Worm (Caenorhabditis elegans) whole organism, midembryonic: ENCODE results near the gene cest-28.

Source experiments
- T22C8.4 ChIP-seq: fragments of 200-800 bp; sonication (Bioruptor generic); IDR thresholded peaks from 2 replicates; pipeline ENCODE4 v1.3.6; 2022; ENCODE audit warnings: missing genetic modification characterization, missing compliant biosample characterization
- cog-1 ChIP-seq: sonication (generic microtip); optimal IDR thresholded peaks from 2 replicates; lab custom pipeline; 2016; ENCODE audit warnings: missing genetic modification characterization, missing compliant biosample characterization
- flt-1 ChIP-seq: fragments of 200-800 bp; sonication (Bioruptor generic); IDR thresholded peaks from 2 replicates; pipeline ENCODE4 v1.3.6; 2022; ENCODE audit warnings: missing genetic modification characterization, missing compliant biosample characterization
- klf-2 ChIP-seq: fragments of 200-800 bp; sonication (Bioruptor generic); conservative IDR thresholded peaks from 2 replicates; pipeline ENCODE4 v1.3.6; 2022; ENCODE audit warnings: missing genetic modification reagents, missing genetic modification characterization, missing compliant biosample characterization
- med-1 ChIP-seq: sonication (generic microtip); optimal IDR thresholded peaks from 2 replicates; lab custom pipeline; 2017; ENCODE audit warnings: missing genetic modification characterization, mild to moderate bottlenecking, missing compliant biosample characterization, antibody characterized with exemption, missing genetic modification reagents; ENCODE audit not compliant: insufficient read depth
- ref-1 ChIP-seq: fragments of 200-800 bp; sonication (Bioruptor generic); conservative IDR thresholded peaks from 2 replicates; pipeline ENCODE4 v1.3.6; 2022; ENCODE audit warnings: missing genetic modification reagents, missing genetic modification characterization, missing compliant biosample characterization
- tab-1 ChIP-seq: fragments of 200-800 bp; sonication (Bioruptor generic); IDR thresholded peaks from 2 replicates; pipeline ENCODE4 v1.3.6; 2022; ENCODE audit warnings: missing genetic modification characterization, missing compliant biosample characterization
- ztf-23 ChIP-seq: fragments of 200-800 bp; sonication (Bioruptor generic); IDR thresholded peaks from 2 replicates; pipeline ENCODE4 v1.3.6; 2022; ENCODE audit warnings: missing genetic modification reagents, missing genetic modification characterization, missing compliant biosample characterization
- ztf-29 ChIP-seq: fragments of 200-800 bp; sonication (Bioruptor generic); IDR thresholded peaks from 2 replicates; pipeline ENCODE4 v1.3.6; 2022; ENCODE audit warnings: missing genetic modification reagents, missing genetic modification characterization, missing compliant biosample characterization

Gene cest-28

DNA sequence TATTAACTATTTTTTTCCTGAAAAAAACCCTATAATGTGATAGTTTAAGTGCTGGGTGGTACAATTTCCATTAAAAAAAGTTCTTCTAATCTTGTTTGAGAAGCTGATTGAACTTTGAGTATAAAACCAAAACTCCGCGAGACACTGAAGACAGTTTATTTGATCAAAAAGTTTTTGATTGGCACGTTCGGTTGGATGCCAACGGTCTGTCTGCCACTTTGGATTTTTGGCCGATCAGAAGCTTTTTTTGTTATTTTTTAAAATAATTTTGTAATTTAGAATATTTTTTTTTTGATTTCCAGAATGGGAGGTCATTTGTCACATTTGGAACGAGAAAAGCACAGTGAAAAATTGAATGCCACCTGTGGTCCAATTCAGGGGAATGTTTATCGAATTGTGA lies at the start of gene cest-28:
Gene cest-28, plus strand, starts transcription at position 301 of the 400 bp plus-strand sequence.
- TF ChIP-seq ztf-29 (GFP tag; lab: Robert Waterston, UW) = no peak
- no peak for TF ChIP-seq klf-2 (GFP tag; lab: Robert Waterston, UW)
- TF ChIP-seq flt-1 (GFP tag; lab: Robert Waterston, UW) = no peak
- TF ChIP-seq ref-1 (GFP tag; lab: Robert Waterston, UW) = no peak
- no peak for TF ChIP-seq cog-1 (tag; lab: Kevin White, UChicago)
- no peak for TF ChIP-seq ztf-23 (GFP tag; lab: Robert Waterston, UW)
- TF ChIP-seq tab-1 (GFP tag; lab: Robert Waterston, UW) = no peak
- TF ChIP-seq med-1 = no peak
- no peak for TF ChIP-seq T22C8.4 (GFP tag; lab: Robert Waterston, UW)

DNA sequence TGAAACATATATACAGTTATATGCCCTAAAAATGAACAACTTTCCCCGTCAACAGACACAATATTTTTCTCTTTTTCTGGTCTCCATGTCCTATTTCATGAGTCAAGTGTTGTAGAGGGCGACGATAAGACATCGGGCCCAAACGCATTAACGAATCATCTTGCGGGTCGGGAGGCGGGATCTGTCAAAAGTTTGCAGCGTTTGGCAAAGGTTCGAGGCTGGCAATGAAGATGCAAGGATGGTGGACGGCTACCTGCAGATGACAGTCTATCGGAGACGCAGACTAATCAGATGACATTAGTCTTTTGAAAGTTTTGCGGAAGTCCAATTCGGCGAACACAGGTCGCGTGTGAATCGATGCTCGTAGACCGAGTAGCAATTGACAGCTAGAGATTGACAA lies 48.8 kb upstream of the cest-28 start:
- TF ChIP-seq flt-1 (GFP tag; lab: Robert Waterston, UW) (no peak), T22C8.4 (GFP tag; lab: Robert Waterston, UW) (no peak), ztf-29 (GFP tag; lab: Robert Waterston, UW) (no peak), tab-1 (GFP tag; lab: Robert Waterston, UW) (no peak), klf-2 (GFP tag; lab: Robert Waterston, UW) (no peak), ref-1 (GFP tag; lab: Robert Waterston, UW) (no peak), ztf-23 (GFP tag; lab: Robert Waterston, UW) (no peak), med-1 (no peak), cog-1 (tag; lab: Kevin White, UChicago) (no peak)

DNA sequence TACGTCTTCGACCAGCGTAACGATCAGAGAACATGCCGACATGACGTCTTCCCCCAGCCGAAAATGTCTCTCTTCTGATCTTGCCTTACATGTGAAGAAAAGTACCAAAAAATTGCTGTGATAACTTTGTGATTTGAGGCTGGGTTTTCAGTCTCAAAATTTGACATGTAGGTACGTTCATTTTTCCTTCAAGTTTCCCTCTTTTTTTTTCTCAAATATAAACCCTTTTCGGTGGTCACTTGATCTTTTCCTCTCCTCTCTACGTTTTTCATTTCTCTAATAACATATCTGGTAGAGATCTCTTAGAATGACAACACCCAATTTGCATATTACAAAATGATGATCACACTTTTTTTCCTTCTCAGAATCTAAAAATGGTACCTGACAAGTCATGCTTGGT lies 47.7 kb upstream of the cest-28 start, which contains the start of gene nhr-37:
Gene nhr-37, plus strand, starts transcription at position 301 of the 400 bp plus-strand sequence.
- TF ChIP-seq flt-1 (GFP tag; lab: Robert Waterston, UW) (no peak), tab-1 (GFP tag; lab: Robert Waterston, UW) (no peak), T22C8.4 (GFP tag; lab: Robert Waterston, UW) (no peak), cog-1 (tag; lab: Kevin White, UChicago) (no peak), klf-2 (GFP tag; lab: Robert Waterston, UW) (no peak), med-1 (no peak), ztf-29 (GFP tag; lab: Robert Waterston, UW) (no peak), ref-1 (GFP tag; lab: Robert Waterston, UW) (no peak), ztf-23 (GFP tag; lab: Robert Waterston, UW) (no peak)

DNA sequence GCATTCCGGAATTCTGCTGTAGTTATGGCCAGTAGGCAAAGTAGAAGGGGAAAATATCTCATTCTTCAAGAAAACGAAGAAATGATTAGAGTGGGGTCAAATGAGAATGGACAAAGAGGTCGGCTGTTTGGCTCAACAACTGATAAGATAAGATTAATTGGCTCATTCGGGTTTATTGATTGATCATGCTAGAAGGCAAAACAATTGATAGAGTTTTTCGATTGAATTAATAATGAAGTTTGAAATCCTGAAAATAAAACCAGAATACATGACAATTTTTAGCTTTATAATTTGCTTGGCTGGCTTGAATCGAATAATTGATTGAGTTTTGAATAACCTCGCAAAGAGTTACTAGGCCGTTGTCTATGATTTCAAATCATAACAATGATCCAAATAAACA lies 43.4 kb upstream of the cest-28 start, which contains the start of gene ppt-1:
Gene ppt-1, minus strand, starts transcription at position 101 of the 400 bp plus-strand sequence.
- no peak for TF ChIP-seq ztf-23 (GFP tag; lab: Robert Waterston, UW)
- TF ChIP-seq klf-2 (GFP tag; lab: Robert Waterston, UW) = no peak
- no peak for TF ChIP-seq flt-1 (GFP tag; lab: Robert Waterston, UW)

DNA sequence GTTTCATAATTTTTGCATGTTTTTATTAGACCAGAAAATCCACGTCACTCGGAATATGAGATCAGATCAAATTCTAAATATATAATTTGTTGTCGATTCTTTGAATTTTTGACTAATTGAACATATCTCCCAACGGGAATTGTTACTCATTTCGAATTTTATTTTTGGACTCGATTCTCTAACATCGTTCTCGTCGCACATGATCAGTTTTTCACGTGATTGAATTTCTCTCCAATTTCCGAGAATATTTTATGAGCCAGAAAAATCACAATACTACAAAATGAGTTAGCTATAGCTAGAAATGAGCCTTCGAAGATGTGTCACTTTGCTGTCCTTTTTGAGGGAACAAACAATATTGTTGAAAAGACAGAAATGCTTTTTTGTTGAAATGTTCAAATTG lies 38.9 kb upstream of the cest-28 start:
- TF ChIP-seq T22C8.4 (GFP tag; lab: Robert Waterston, UW) (no peak), med-1 (no peak), ztf-29 (GFP tag; lab: Robert Waterston, UW) (no peak), cog-1 (tag; lab: Kevin White, UChicago) (no peak), tab-1 (GFP tag; lab: Robert Waterston, UW) (no peak), flt-1 (GFP tag; lab: Robert Waterston, UW) (no peak), ref-1 (GFP tag; lab: Robert Waterston, UW) (no peak), klf-2 (GFP tag; lab: Robert Waterston, UW) (no peak), ztf-23 (GFP tag; lab: Robert Waterston, UW) (no peak)

DNA sequence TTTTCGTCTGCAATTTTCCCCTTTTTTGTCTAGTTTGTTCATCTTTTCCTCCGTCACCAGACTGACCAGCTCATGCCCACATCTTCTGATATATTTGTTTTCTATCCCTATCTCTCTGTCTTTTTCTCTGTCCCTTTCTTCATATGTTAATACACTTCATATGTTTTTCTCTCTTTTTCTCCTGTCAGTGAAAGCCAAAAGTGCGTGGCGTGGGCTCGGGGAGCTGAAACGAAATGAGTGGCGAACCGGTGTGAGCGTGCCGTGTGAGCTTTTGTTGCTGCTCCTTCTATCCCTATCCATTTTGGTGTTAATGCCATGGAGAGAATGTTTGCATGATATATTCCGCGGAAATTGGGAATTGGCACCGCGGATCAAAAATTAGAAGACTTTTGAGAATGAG lies 37.8 kb upstream of the cest-28 start:
- TF ChIP-seq ref-1 (GFP tag; lab: Robert Waterston, UW) = no peak
- no peak for TF ChIP-seq ztf-23 (GFP tag; lab: Robert Waterston, UW)
- TF ChIP-seq klf-2 (GFP tag; lab: Robert Waterston, UW) = no peak
- TF ChIP-seq ztf-29 (GFP tag; lab: Robert Waterston, UW) = no peak

DNA sequence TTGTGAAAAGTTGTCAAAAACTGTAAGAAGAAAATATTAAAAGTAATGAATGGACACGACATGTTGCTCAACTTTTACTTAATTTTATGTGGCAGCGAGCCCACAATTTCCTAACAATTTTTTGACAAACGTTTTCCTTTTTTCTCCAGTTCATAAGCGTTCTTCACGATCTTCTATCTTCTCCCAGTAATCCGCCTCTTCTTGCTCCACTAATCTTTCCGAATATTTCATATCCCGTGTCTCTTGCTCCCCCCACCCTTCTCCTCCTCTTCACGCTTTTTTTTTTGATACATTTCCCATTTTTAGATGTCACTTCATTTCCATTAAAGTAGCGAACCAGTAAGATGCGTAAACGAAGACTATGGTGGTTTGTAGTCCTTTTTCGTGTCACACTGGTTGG lies 36.7 kb upstream of the cest-28 start, which contains the start of gene scd-2:
Gene scd-2, plus strand, starts transcription at position 301 of the 400 bp plus-strand sequence.
- TF ChIP-seq T22C8.4 (GFP tag; lab: Robert Waterston, UW) (no peak), ztf-23 (GFP tag; lab: Robert Waterston, UW) (no peak), ztf-29 (GFP tag; lab: Robert Waterston, UW) (no peak), flt-1 (GFP tag; lab: Robert Waterston, UW) (no peak), cog-1 (tag; lab: Kevin White, UChicago) (no peak), ref-1 (GFP tag; lab: Robert Waterston, UW) (no peak), tab-1 (GFP tag; lab: Robert Waterston, UW) (no peak), klf-2 (GFP tag; lab: Robert Waterston, UW) (no peak), med-1 (no peak)

DNA sequence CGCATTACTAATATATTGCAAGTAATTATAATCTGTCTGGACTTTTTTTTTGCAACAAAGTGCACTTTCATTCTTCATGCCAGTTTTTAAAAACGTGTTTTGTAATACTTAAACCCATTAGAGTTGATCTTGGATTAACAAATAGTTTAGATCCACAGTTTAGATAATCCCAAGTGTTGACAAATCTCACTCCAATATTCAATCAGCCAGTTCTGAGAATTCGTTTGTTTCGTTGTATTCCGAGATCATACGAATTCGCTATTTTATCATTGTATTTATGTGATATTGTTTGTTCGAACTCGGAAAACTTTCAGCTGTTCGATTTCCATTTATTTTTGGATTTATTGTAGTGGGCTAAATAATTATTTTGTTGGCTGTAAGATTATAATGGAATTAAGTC lies 23.8 kb upstream of the cest-28 start:
- TF ChIP-seq ref-1 (GFP tag; lab: Robert Waterston, UW) = no peak
- TF ChIP-seq med-1 = no peak
- TF ChIP-seq tab-1 (GFP tag; lab: Robert Waterston, UW) = no peak
- TF ChIP-seq ztf-23 (GFP tag; lab: Robert Waterston, UW) = no peak

DNA sequence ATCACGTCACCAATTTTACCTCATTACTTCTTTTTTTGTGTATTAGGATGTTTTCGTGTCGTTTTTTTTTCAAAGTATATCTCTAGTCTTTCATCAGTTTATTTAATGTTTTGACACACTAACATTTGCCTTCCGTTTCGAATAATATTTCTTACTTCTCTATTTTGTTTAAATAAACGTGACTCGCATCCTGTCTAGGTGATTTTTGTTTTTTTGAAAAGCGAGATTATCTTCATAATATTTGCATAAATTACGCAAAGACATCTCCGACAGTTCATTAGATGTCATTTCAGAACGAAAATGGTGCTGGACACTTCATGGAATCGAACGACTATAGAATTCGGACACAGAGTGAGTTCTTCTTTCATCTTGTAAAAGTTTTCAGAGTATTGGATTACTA lies 20.3 kb upstream of the cest-28 start, which contains the start of gene T10H9.1:
Gene T10H9.1, plus strand, starts transcription at position 301 of the 400 bp plus-strand sequence.
- TF ChIP-seq ref-1 (GFP tag; lab: Robert Waterston, UW) (no peak), med-1 (no peak), klf-2 (GFP tag; lab: Robert Waterston, UW) (no peak), tab-1 (GFP tag; lab: Robert Waterston, UW) (no peak), T22C8.4 (GFP tag; lab: Robert Waterston, UW) (no peak), flt-1 (GFP tag; lab: Robert Waterston, UW) (no peak), ztf-23 (GFP tag; lab: Robert Waterston, UW) (no peak), ztf-29 (GFP tag; lab: Robert Waterston, UW) (no peak)

DNA sequence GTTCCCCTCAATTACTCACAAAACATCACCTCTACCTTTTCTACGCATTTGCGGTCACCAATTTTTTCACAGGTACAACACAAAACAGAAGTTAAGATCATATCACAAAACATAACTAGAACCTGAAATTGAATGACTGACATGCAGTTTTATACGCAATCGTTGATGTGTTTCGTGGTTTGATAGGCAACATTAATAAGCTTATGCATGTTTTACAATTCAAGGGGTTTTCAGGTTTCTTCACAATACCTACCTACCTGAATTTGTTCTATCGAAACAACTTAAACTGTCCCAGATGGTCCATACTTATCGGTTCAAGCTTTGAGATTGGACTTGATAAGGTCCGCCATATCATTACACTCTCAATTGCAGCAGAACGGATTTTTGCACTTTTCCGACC lies 19.1 kb upstream of the cest-28 start:
- TF ChIP-seq ref-1 (GFP tag; lab: Robert Waterston, UW) = no peak
- no peak for TF ChIP-seq ztf-23 (GFP tag; lab: Robert Waterston, UW)
- no peak for TF ChIP-seq klf-2 (GFP tag; lab: Robert Waterston, UW)
- TF ChIP-seq med-1 = no peak
- TF ChIP-seq ztf-29 (GFP tag; lab: Robert Waterston, UW) = no peak
- TF ChIP-seq T22C8.4 (GFP tag; lab: Robert Waterston, UW) = no peak
- no peak for TF ChIP-seq tab-1 (GFP tag; lab: Robert Waterston, UW)
- no peak for TF ChIP-seq flt-1 (GFP tag; lab: Robert Waterston, UW)
- no peak for TF ChIP-seq cog-1 (tag; lab: Kevin White, UChicago)
